Worm (Caenorhabditis elegans) whole organism, dauer: Measurements from ENCODE around the gene C06E4.1.

Experiments used
- unc-62 ChIP-seq: sonication (generic microtip); optimal IDR thresholded peaks from 2 replicates; lab custom pipeline; 2017; ENCODE audit warnings: missing biosample characterization, missing genetic modification reagents, missing genetic modification characterization

Gene C06E4.1

ce11 chrIV:7316613-7317153 lies 33.6 kb downstream of the C06E4.1 start, which contains the start of gene F42C5.9:
Gene F42C5.9, minus strand, starts transcription at chrIV:7317103.
- no peak for TF ChIP-seq unc-62 (GFP tag; lab: Kevin White, UChicago)

ce11 chrIV:7317829-7318529 lies 34.9 kb downstream of the C06E4.1 start:
- no peak for TF ChIP-seq unc-62 (GFP tag; lab: Kevin White, UChicago)

- TF ChIP-seq unc-62 (GFP tag; lab: Kevin White, UChicago): no peak
These were observed 35.8 kb downstream of the C06E4.1 start for ce11 chrIV:7318900-7319299.

DNA sequence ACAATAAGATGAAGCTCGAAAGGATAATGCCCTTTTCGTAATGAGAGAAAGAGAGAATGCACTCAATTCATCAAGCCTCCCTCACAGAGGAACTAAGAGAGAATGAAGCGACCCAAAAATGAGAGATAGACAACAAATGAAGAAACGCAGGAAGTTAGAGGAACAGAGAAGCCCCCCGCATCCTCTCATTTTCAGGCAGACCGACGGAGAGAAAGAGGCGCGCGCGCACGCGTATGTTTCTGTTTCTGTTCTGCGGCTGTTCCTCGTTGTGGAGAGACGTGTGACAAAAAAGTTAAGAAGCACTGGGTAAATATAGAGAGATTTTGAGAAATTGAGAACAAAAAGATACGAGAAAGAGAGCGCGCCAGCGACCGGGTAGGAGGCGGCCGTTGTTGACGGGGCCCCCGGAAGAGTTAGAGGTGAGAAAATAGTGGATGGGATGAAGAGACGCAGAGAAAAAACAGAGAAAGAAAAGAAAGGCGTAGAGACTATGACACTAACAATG lies 36.9 kb downstream of the C06E4.1 start:
- TF ChIP-seq unc-62 (GFP tag; lab: Kevin White, UChicago): no peak

DNA sequence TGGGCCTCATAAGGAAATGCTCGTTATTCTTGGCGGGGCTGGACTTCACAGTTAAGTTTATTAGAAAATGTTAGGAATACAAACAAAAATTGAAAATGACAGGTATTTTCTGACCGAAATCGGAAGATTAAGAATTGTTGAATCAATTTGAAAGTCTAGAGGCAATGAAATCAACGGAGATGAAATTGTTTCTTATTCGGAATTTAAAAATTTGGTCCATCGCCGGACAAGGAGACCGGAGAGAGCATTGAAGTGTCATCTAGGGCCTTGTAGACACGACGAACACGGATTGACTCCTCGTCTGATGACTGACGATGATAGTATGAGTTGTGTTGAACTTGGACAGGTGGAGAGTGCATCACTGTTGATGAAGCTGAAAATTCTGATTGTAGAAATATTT lies 37.6 kb downstream of the C06E4.1 start:
- TF ChIP-seq unc-62 (GFP tag; lab: Kevin White, UChicago): no peak

DNA sequence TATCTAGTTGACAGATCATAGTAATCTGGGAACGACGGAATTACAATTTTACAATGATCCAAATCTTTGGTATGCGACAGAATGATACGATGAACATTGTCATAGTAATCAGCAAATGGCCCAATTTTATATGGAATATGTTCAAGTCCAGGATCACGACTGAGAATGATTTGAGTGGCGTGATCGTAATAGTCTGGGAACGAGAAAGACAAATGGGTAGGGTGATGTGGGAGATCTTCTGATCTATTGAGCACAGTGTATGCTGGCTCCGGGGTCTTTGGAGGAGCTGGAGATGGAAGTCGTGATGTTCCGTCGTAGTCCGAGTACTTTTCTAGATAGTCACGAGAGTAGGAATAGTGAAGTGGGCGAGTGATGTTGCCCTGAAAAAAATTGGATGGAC lies 40.8 kb downstream of the C06E4.1 start:
- TF ChIP-seq unc-62 (GFP tag; lab: Kevin White, UChicago): no peak

ce11 chrIV:7324913-7325312 lies 41.9 kb downstream of the C06E4.1 start:
- TF ChIP-seq unc-62 (GFP tag; lab: Kevin White, UChicago): no peak

DNA sequence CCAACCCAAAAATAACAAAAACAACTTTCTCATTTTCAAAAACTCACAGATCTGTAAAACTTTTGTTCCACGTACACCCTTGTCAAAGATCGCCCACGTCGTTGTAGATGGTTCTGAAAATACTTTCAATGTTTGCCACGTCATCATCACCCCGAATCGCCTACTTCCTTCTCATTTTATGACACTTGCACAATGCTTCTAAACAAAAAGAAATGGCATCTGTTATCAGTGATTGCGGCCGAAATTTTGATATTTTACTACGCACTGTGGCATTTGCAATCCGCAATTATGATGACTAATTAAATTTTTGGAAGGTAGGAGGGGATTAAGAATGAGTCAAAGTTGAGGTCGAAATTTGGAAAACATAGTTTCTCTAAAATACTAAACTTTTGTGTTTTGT lies 42.6 kb downstream of the C06E4.1 start:
- TF ChIP-seq unc-62 (GFP tag; lab: Kevin White, UChicago): no peak

DNA sequence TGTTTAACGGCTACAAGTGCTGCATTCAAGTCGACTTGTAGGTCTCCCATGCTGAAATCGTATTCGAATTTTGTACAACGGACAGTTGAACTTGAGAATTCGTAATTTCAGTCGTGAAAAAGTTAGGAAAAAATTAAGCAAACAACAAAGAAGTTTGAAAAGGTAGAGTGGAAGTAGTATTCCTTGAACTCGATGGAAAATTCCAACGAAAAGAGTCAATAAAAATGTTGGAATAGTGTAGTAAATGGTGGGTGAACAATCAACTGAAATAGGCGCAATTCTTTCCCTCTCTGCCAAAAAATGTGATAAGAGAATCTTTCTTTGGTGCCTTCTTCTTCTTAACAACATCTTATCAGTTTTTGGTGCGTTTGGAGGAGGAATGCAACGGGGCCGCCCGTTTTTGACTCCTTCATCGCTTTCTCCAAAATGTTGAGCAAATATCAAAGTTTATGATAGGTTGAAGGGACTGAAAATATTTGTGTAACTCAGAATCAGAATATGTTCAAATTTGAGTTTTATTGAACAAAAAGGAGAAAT lies 43.6 kb downstream of the C06E4.1 start, which contains the start of gene ifo-1:
TSS of gene ifo-1 (minus strand) at position 51 of the 537 bp plus-strand sequence.
- no peak for TF ChIP-seq unc-62 (GFP tag; lab: Kevin White, UChicago)

- no peak for TF ChIP-seq unc-62 (GFP tag; lab: Kevin White, UChicago)
These were observed 45.9 kb downstream of the C06E4.1 start, which contains the start of gene sqst-2 for ce11 chrIV:7328918-7329317. Gene sqst-2, minus strand, starts transcription at chrIV:7328975.

- no peak for TF ChIP-seq unc-62 (GFP tag; lab: Kevin White, UChicago)
These were observed 49.6 kb downstream of the C06E4.1 start, which contains the start of gene ocr-4 for ce11 chrIV:7332695-7333094. Gene ocr-4, minus strand, starts transcription at chrIV:7332795.
